Fruit fly (Drosophila melanogaster) whole organism, embryonic: ENCODE results near the gene CG15034.

Experiments used
- Aef1 ChIP-seq: fragments of 200-800 bp; sonication (Bioruptor generic); IDR thresholded peaks from 3 replicates; pipeline ENCODE4 v1.3.6; 2022; ENCODE audit warnings: missing biosample characterization, missing genetic modification characterization
- Blimp-1 ChIP-seq: fragments of 200-800 bp; sonication (Bioruptor generic); optimal IDR thresholded peaks from 3 replicates; lab custom pipeline; 2018; ENCODE audit warnings: missing biosample characterization, missing genetic modification characterization, mild to moderate bottlenecking, moderate library complexity, missing genetic modification reagents
- CG10274 ChIP-seq: fragments of 200-800 bp; sonication (Bioruptor generic); optimal IDR thresholded peaks from 3 replicates; lab custom pipeline; 2017; ENCODE audit warnings: missing biosample characterization, mild to moderate bottlenecking, missing genetic modification characterization
- CG10959 ChIP-seq: fragments of 200-800 bp; sonication (Bioruptor generic); IDR thresholded peaks from 2 replicates; pipeline ENCODE4 v1.3.6; 2022; ENCODE audit warnings: missing biosample characterization, missing genetic modification characterization
- CG11456 ChIP-seq: fragments of 200-800 bp; sonication (Bioruptor generic); IDR thresholded peaks from 3 replicates; pipeline ENCODE4 v1.3.6; 2022; ENCODE audit warnings: missing biosample characterization, missing genetic modification characterization
- CG1233 ChIP-seq: fragments of 200-800 bp; sonication (Bioruptor generic); optimal IDR thresholded peaks from 4 replicates; lab custom pipeline; 2018; ENCODE audit warnings: missing biosample characterization, mild to moderate bottlenecking, missing genetic modification characterization
- CG13287 ChIP-seq: fragments of 200-800 bp; sonication (Bioruptor generic); IDR thresholded peaks from 2 replicates; pipeline ENCODE4 v1.3.6; 2022; ENCODE audit warnings: missing biosample characterization, missing genetic modification characterization; ENCODE audit not compliant: partially characterized antibody
- CG13424 ChIP-seq: fragments of 200-800 bp; sonication (Bioruptor generic); optimal IDR thresholded peaks from 2 replicates; lab custom pipeline; 2019; ENCODE audit warnings: missing biosample characterization, mild to moderate bottlenecking, missing genetic modification characterization, moderate library complexity
- CG13894 ChIP-seq: fragments of 200-800 bp; sonication (Bioruptor generic); optimal IDR thresholded peaks from 3 replicates; lab custom pipeline; 2018; ENCODE audit warnings: missing biosample characterization, mild to moderate bottlenecking, missing genetic modification characterization, moderate library complexity
- CG15011 ChIP-seq: fragments of 200-800 bp; sonication (Bioruptor generic); optimal IDR thresholded peaks from 3 replicates; lab custom pipeline; 2018; ENCODE audit warnings: missing biosample characterization, mild to moderate bottlenecking, missing genetic modification characterization
- CG16815 ChIP-seq: fragments of 200-800 bp; sonication (Bioruptor generic); optimal IDR thresholded peaks from 3 replicates; lab custom pipeline; 2017; ENCODE audit warnings: missing biosample characterization, mild to moderate bottlenecking, missing genetic modification characterization
- CG18764 ChIP-seq: fragments of 200-800 bp; sonication (Bioruptor generic); optimal IDR thresholded peaks from 3 replicates; lab custom pipeline; 2016; ENCODE audit warnings: missing biosample characterization, missing genetic modification characterization
- CG31441 ChIP-seq: fragments of 200-800 bp; sonication (Bioruptor generic); IDR thresholded peaks from 2 replicates; pipeline ENCODE4 v1.3.6; 2022; ENCODE audit warnings: missing biosample characterization, missing genetic modification characterization
- CG32767 ChIP-seq: fragments of 200-800 bp; sonication (Bioruptor generic); IDR thresholded peaks from 2 replicates; pipeline ENCODE4 v1.3.6; 2022; ENCODE audit warnings: missing biosample characterization, missing genetic modification characterization
- CG4360 ChIP-seq: fragments of 200-800 bp; sonication (Bioruptor generic); IDR thresholded peaks from 2 replicates; pipeline ENCODE4 v1.3.6; 2022; ENCODE audit warnings: missing biosample characterization, missing genetic modification characterization
- CG7556 ChIP-seq: fragments of 200-800 bp; sonication (Bioruptor generic); optimal IDR thresholded peaks from 2 replicates; lab custom pipeline; 2017; ENCODE audit warnings: missing biosample characterization, mild to moderate bottlenecking, missing genetic modification characterization
- CG7839 ChIP-seq: fragments of 200-800 bp; sonication (Bioruptor generic); optimal IDR thresholded peaks from 3 replicates; lab custom pipeline; 2018; ENCODE audit warnings: missing biosample characterization, mild to moderate bottlenecking, missing genetic modification characterization, moderate library complexity
- CG8924 ChIP-seq: fragments of 200-800 bp; optimal IDR thresholded peaks from 3 replicates; lab custom pipeline; 2019; ENCODE audit warnings: missing biosample characterization, mild to moderate bottlenecking, missing genetic modification characterization, moderate library complexity
- CG9727 ChIP-seq: fragments of 200-800 bp; sonication (Bioruptor generic); optimal IDR thresholded peaks from 3 replicates; lab custom pipeline; 2017; ENCODE audit warnings: missing biosample characterization, mild to moderate bottlenecking, missing genetic modification characterization
- CkIIα-i1 ChIP-seq: fragments of 200-800 bp; sonication (Bioruptor generic); IDR thresholded peaks from 2 replicates; pipeline ENCODE4 v1.3.6; 2022; ENCODE audit warnings: missing biosample characterization, missing genetic modification characterization
- E2f1 ChIP-seq: fragments of 200-800 bp; sonication (Bioruptor generic); IDR thresholded peaks from 2 replicates; pipeline ENCODE4 v1.3.6; 2022; ENCODE audit warnings: missing biosample characterization, missing genetic modification characterization
- E2f2 ChIP-seq: fragments of 200-800 bp; sonication (Bioruptor generic); IDR thresholded peaks from 2 replicates; pipeline ENCODE4 v1.3.6; 2022; ENCODE audit warnings: missing biosample characterization, missing genetic modification characterization
- H15 ChIP-seq: fragments of 200-800 bp; sonication (Bioruptor generic); IDR thresholded peaks from 3 replicates; pipeline ENCODE4 v1.3.6; 2022; ENCODE audit warnings: missing biosample characterization, missing genetic modification characterization
- HHEX ChIP-seq: fragments of 200-800 bp; sonication (Bioruptor generic); optimal IDR thresholded peaks from 3 replicates; lab custom pipeline; 2017; ENCODE audit warnings: missing biosample characterization, mild to moderate bottlenecking, missing genetic modification characterization, missing genetic modification reagents
- Lim3 ChIP-seq: fragments of 200-800 bp; sonication (Bioruptor generic); IDR thresholded peaks from 2 replicates; pipeline ENCODE4 v1.3.6; 2022; ENCODE audit warnings: missing biosample characterization, missing genetic modification characterization
- Mad ChIP-seq: fragments of 200-800 bp; sonication (Bioruptor generic); optimal IDR thresholded peaks from 2 replicates; lab custom pipeline; 2016; ENCODE audit warnings: missing biosample characterization, missing genetic modification characterization
- Nf-YB ChIP-seq: fragments of 200-800 bp; sonication (Bioruptor generic); optimal IDR thresholded peaks from 3 replicates; lab custom pipeline; 2019; ENCODE audit warnings: missing biosample characterization, mild to moderate bottlenecking, missing genetic modification characterization, moderate library complexity
- Sox100B ChIP-seq: fragments of 200-800 bp; sonication (Bioruptor generic); optimal IDR thresholded peaks from 3 replicates; lab custom pipeline; 2018; ENCODE audit warnings: missing biosample characterization, mild to moderate bottlenecking, missing genetic modification characterization
- Spps ChIP-seq: fragments of 200-800 bp; sonication (Bioruptor generic); optimal IDR thresholded peaks from 2 replicates; lab custom pipeline; 2018; ENCODE audit warnings: missing biosample characterization, mild to moderate bottlenecking, missing genetic modification characterization
- Trl ChIP-seq, 3 experiments: fragments of >200 bp in 2 of 3; fragments of 200-800 bp in 1 of 3; sonication (Bioruptor generic) in 1 of 3; optimal IDR thresholded peaks; 2 replicates in 1 of 3; 3 replicates in 2 of 3; lab custom pipeline; 2016 to 2017; ENCODE audit warnings: missing biosample characterization in 1 of 3, missing genetic modification characterization in 1 of 3
- ase ChIP-seq: fragments of 200-800 bp; sonication (Bioruptor generic); IDR thresholded peaks from 3 replicates; pipeline ENCODE4 v1.3.6; 2022; ENCODE audit warnings: missing biosample characterization, missing genetic modification characterization
- bowl ChIP-seq: fragments of 200-800 bp; sonication (Bioruptor generic); IDR thresholded peaks from 2 replicates; pipeline ENCODE4 v1.3.6; 2022; ENCODE audit warnings: missing biosample characterization, missing genetic modification characterization
- chm ChIP-seq: fragments of 200-800 bp; sonication (Bioruptor generic); IDR thresholded peaks from 2 replicates; pipeline ENCODE4 v1.3.6; 2022; ENCODE audit warnings: missing biosample characterization, missing genetic modification characterization
- crp ChIP-seq, 2 experiments: fragments of 200-800 bp; sonication (Bioruptor generic); optimal IDR thresholded peaks; 2 replicates in 1 of 2; 3 replicates in 1 of 2; lab custom pipeline; 2017; ENCODE audit warnings: missing biosample characterization in 2 of 2, missing genetic modification characterization in 2 of 2, mild to moderate bottlenecking in 1 of 2, moderate library complexity in 1 of 2
- dpn ChIP-seq, 2 experiments: fragments of 200-800 bp; sonication (Bioruptor generic); optimal IDR thresholded peaks; 3 replicates each; lab custom pipeline; 2016; ENCODE audit warnings: missing biosample characterization in 2 of 2, missing genetic modification characterization in 2 of 2
- gem ChIP-seq: fragments of 200-800 bp; sonication (Bioruptor generic); optimal IDR thresholded peaks from 2 replicates; lab custom pipeline; 2019; ENCODE audit warnings: missing biosample characterization, mild to moderate bottlenecking, missing genetic modification characterization, moderate library complexity
- hkb ChIP-seq, 2 experiments: fragments of 200-800 bp in 1 of 2; fragments of >200 bp in 1 of 2; sonication (Bioruptor generic) in 1 of 2; IDR thresholded peaks in 1 of 2; optimal IDR thresholded peaks in 1 of 2; 2 replicates each; pipeline versions ENCODE4 v1.3.6 to Lab custom; 2017 to 2022; ENCODE audit warnings: missing biosample characterization in 1 of 2, missing genetic modification characterization in 1 of 2
- mam ChIP-seq: fragments of 200-800 bp; sonication (Bioruptor generic); optimal IDR thresholded peaks from 3 replicates; lab custom pipeline; 2016; ENCODE audit warnings: missing biosample characterization, missing genetic modification characterization
- pum ChIP-seq: fragments of 200-800 bp; sonication (Bioruptor generic); optimal IDR thresholded peaks from 2 replicates; lab custom pipeline; 2016; ENCODE audit warnings: missing biosample characterization, missing genetic modification characterization
- salm ChIP-seq: fragments of 200-800 bp; sonication (Bioruptor generic); optimal IDR thresholded peaks from 2 replicates; lab custom pipeline; 2018; ENCODE audit warnings: missing biosample characterization, mild to moderate bottlenecking, missing genetic modification characterization
- scrt ChIP-seq: fragments of 200-800 bp; sonication (Bioruptor generic); optimal IDR thresholded peaks from 2 replicates; lab custom pipeline; 2018; ENCODE audit warnings: missing biosample characterization, mild to moderate bottlenecking, missing genetic modification characterization, moderate library complexity
- sd ChIP-seq: fragments of 200-800 bp; sonication (Bioruptor generic); optimal IDR thresholded peaks from 3 replicates; lab custom pipeline; 2018; ENCODE audit warnings: missing biosample characterization, mild to moderate bottlenecking, missing genetic modification characterization, moderate library complexity
- shn ChIP-seq: fragments of 200-800 bp; sonication (Bioruptor generic); optimal IDR thresholded peaks from 3 replicates; lab custom pipeline; 2016; ENCODE audit warnings: missing biosample characterization, missing genetic modification characterization
- slou ChIP-seq: fragments of 200-800 bp; sonication (Bioruptor generic); optimal IDR thresholded peaks from 3 replicates; lab custom pipeline; 2016; ENCODE audit warnings: missing biosample characterization, missing genetic modification characterization
- tap ChIP-seq: fragments of 200-800 bp; optimal IDR thresholded peaks from 3 replicates; lab custom pipeline; 2019; ENCODE audit warnings: missing biosample characterization, mild to moderate bottlenecking, missing genetic modification characterization, moderate library complexity
- zen ChIP-seq: fragments of 200-800 bp; sonication (Bioruptor generic); optimal IDR thresholded peaks from 3 replicates; lab custom pipeline; 2018; ENCODE audit warnings: missing biosample characterization, mild to moderate bottlenecking, missing genetic modification characterization, moderate library complexity

The CG15034 gene

DNA sequence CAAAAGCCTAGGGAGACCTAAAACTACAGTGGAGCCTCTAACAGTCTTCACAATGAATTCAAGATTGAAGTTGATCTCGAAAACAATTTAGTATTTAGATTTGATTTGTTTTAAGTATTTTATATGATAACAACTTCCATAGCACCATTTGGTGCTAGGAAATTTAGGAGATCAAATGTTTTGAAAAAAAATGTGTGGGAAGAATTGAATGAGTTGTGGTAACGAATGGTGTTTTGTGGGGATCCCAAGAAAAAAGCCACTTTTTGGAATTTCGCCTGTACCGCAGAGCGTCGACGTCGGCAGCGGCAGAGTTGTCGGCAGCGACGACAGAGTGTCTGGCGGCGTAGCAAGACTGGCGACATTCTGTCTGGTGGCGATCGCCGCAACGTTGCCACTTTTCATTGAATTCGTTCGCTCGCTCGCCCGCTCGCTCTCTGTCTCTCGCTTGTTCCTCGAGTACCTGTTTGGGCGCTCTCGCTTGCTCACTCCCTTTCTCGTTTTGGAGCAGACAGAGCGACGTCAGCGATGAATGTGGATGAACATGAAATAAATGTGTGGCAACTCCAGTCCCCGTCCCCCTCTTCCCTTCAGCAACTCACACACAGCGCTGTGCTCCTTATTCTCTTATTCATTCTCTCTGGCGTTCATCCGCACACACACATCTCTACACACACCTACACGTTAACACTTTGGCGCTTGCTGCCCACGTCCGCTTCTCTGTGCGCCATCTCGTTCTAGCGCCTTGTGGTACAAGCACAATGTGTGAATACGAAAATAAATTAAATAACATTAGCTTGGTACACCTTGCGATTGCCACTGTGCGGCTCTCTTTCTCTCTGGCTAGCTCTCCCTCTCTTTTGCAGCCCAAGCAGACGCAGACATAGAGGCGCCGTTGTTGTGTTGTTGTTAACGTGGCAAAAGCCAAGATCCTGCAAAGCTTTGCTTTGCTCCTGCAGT lies 47.6 kb downstream of the CG15034 start (continued):
- TF ChIP-seq CG11456 (GFP tag; lab: Robert Waterston, UW) (0 out of 3 replicates have a peak, but pooled peaks have one; percentile 32), Lim3 (GFP tag; lab: Robert Waterston, UW) (no peak), bowl (GFP tag; lab: Robert Waterston, UW) (0 out of 2 replicates have a peak, but pooled peaks have one; percentile 26), H15 (GFP tag; lab: Robert Waterston, UW) (peak; percentile 26; the same call in 1 of the 3 replicates), CG31441 (GFP tag; lab: Robert Waterston, UW) (peak; percentile 63), mam (GFP tag; lab: Kevin White, UChicago) (peak; percentile 67), CG7839 (tag; lab: Kevin White, UChicago) (peak; percentile 60), CG13287 (peak; percentile 28; the same call in 1 of the 2 replicates), CG1233 (no peak), slou (GFP tag; lab: Kevin White, UChicago) (no peak), Sox100B (peak; percentile 51), crp (GFP tag; optimal IDR thresholded peaks at IDR 0.05; lab: Kevin White, UChicago) (no peak), CG18764 (GFP tag; lab: Kevin White, UChicago) (no peak), sd (tag; lab: Kevin White, UChicago) (peak; percentile 83), shn (GFP tag; lab: Kevin White, UChicago) (peak; percentile 94), Aef1 (GFP tag; lab: Robert Waterston, UW) (peak; percentile 23; the same call in 2 of the 3 replicates), tap (tag; lab: Kevin White, UChicago) (peak; percentile 39), dpn (GFP tag; optimal IDR thresholded peaks at IDR 0.05; lab: Kevin White, UChicago) (peak; percentile 27 to 33), CG8924 (tag; lab: Kevin White, UChicago) (peak; percentile 47), Spps (tag; lab: Kevin White, UChicago) (peak; percentile 13), CG10959 (GFP tag; lab: Robert Waterston, UW) (no peak), ase (GFP tag; lab: Robert Waterston, UW) (0 out of 3 replicates have a peak, but pooled peaks have one; percentile 40), CkIIα-i1 (no peak), CG13894 (tag; lab: Kevin White, UChicago) (no peak), HHEX (peak; percentile 22), CG32767 (GFP tag; lab: Robert Waterston, UW) (no peak), pum (GFP tag; lab: Kevin White, UChicago) (peak; percentile 10), hkb (optimal IDR thresholded peaks at IDR 0.05; lab: Kevin White, UChicago) (no peak), hkb (GFP tag; IDR thresholded peaks at IDR 0.05; lab: Robert Waterston, UW) (no peak; the same call in 1 of the 2 replicates), CG13424 (peak; percentile 66), Mad (GFP tag; lab: Kevin White, UChicago) (peak; percentile 2), chm (GFP tag; lab: Robert Waterston, UW) (no peak), CG10274 (GFP tag; lab: Kevin White, UChicago) (peak; percentile 12), CG15011 (GFP tag; lab: Kevin White, UChicago) (peak; percentile 36), E2f1 (peak; percentile 45), CG9727 (GFP tag; lab: Kevin White, UChicago) (peak; percentile 21), gem (tag; lab: Kevin White, UChicago) (peak; percentile 74), CG16815 (GFP tag; lab: Kevin White, UChicago) (peak; percentile 18), Blimp-1 (peak; percentile 38), CG4360 (GFP tag; lab: Robert Waterston, UW) (no peak), Trl (optimal IDR thresholded peaks at IDR 0.05; lab: Kevin White, UChicago) (peak; percentile 70 to 93), Trl (GFP tag; optimal IDR thresholded peaks at IDR 0.05; lab: Kevin White, UChicago) (no peak), CG7556 (GFP tag; lab: Kevin White, UChicago) (peak; percentile 53), E2f2 (GFP tag; lab: Robert Waterston, UW) (peak; percentile 27; the same call in 1 of the 2 replicates), scrt (GFP tag; lab: Kevin White, UChicago) (peak; percentile 47), zen (tag; lab: Kevin White, UChicago) (no peak), salm (tag; lab: Kevin White, UChicago) (no peak), Nf-YB (GFP tag; lab: Kevin White, UChicago) (no peak)
